Worm (Caenorhabditis elegans): ENCODE results near the gene B0457.6.
A peak's percentile ranks its signal among the peaks of the same experiment; 100 is the strongest.

Gene B0457.6

DNA sequence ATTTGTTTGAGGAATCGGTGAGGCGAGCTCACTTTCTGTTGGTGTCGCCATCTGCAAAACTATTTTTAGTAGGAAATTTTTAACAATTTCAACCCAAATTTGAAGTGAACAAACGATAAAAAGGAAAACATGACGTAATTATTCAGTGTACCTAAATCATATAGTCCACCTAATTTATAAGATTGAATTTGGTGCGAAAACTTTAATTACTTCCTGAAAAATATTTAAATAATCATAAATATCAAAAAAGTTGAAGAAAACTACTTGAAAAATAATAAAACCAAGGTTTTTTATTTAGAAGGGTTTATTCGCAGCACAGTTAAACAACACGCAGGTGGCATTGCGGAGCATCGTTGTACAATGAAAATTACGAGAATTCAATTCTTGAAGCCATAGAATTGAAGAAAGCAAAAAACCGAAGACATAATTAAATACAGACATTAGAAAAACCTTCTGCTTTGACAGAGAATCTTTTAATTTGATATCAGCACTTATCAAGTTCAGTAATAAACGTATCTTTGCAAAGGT lies 51.4 kb downstream of the B0457.6 start, which contains the start of gene tomm-40:
tomm-40 (minus strand) TSS at position 51 of the 528 bp plus-strand sequence.
- TF ChIP-seq F13C5.2 (tag; optimal IDR thresholded peaks at IDR 0.05) (peak; percentile 47), B0310.2 (tag; optimal IDR thresholded peaks at IDR 0.05) (no peak)
